Worm (Caenorhabditis elegans) whole organism, young adult: ENCODE data around the gene vha-7.

Experiments used
- T07F8.4 ChIP-seq: sonication (generic microtip); optimal IDR thresholded peaks from 2 replicates; lab custom pipeline; 2016; ENCODE audit warnings: mild to moderate bottlenecking, missing genetic modification characterization, moderate library complexity, missing compliant biosample characterization
- athp-1 ChIP-seq: sonication (generic microtip); optimal IDR thresholded peaks from 2 replicates; lab custom pipeline; 2017; ENCODE audit warnings: mild to moderate bottlenecking, missing genetic modification characterization, missing compliant biosample characterization
- attf-6 ChIP-seq: fragments of 200-800 bp; sonication (Bioruptor generic); IDR thresholded peaks from 2 replicates; pipeline ENCODE4 v1.3.6; 2022; ENCODE audit warnings: missing genetic modification reagents, missing genetic modification characterization, missing compliant biosample characterization
- ccch-3 ChIP-seq: fragments of 200-800 bp; sonication (Bioruptor generic); optimal IDR thresholded peaks from 2 replicates; lab custom pipeline; 2018; ENCODE audit warnings: mild to moderate bottlenecking, missing genetic modification characterization, missing compliant biosample characterization
- cebp-1 ChIP-seq, 2 experiments: fragments of 200-800 bp in 1 of 2; sonication (Bioruptor generic) in 1 of 2; sonication (generic microtip) in 1 of 2; IDR thresholded peaks in 1 of 2; optimal IDR thresholded peaks in 1 of 2; 2 replicates each; pipeline versions ENCODE4 v1.3.6 to Lab custom; 2017 to 2022; ENCODE audit warnings: missing compliant biosample characterization in 2 of 2, missing genetic modification characterization in 2 of 2, mild to moderate bottlenecking in 1 of 2, missing genetic modification reagents in 1 of 2, moderate library complexity in 1 of 2
- ceh-91 ChIP-seq: fragments of 200-800 bp; sonication (Bioruptor generic); IDR thresholded peaks from 2 replicates; pipeline ENCODE4 v1.3.6; 2022; ENCODE audit warnings: missing genetic modification reagents, missing genetic modification characterization, missing compliant biosample characterization
- dpff-1 ChIP-seq: sonication (generic microtip); optimal IDR thresholded peaks from 2 replicates; lab custom pipeline; 2017; ENCODE audit warnings: mild to moderate bottlenecking, missing genetic modification characterization, missing compliant biosample characterization
- efl-1 ChIP-seq: fragments of 150-350 bp; optimal IDR thresholded peaks from 2 replicates; lab custom pipeline; 2014; ENCODE audit warnings: missing biosample characterization, missing genetic modification reagents, missing genetic modification characterization
- him-1 ChIP-seq: sonication (generic microtip); optimal IDR thresholded peaks from 2 replicates; lab custom pipeline; 2016; ENCODE audit warnings: missing genotype, missing genetic modification reagents, missing genetic modification characterization, missing compliant biosample characterization
- hmg-1.2 ChIP-seq: fragments of 200-800 bp; sonication (Bioruptor generic); IDR thresholded peaks from 2 replicates; pipeline ENCODE4 v1.3.6; 2022; ENCODE audit warnings: missing genetic modification reagents, missing genetic modification characterization, missing compliant biosample characterization
- madf-3 ChIP-seq: fragments of 200-800 bp; sonication (Bioruptor generic); IDR thresholded peaks from 2 replicates; pipeline ENCODE4 v1.3.6; 2022; ENCODE audit warnings: missing genetic modification reagents, missing genetic modification characterization, missing compliant biosample characterization
- madf-6 ChIP-seq: fragments of 200-800 bp; sonication (Bioruptor generic); IDR thresholded peaks from 2 replicates; pipeline ENCODE4 v1.3.6; 2022; ENCODE audit warnings: missing genetic modification reagents, missing genetic modification characterization, missing compliant biosample characterization
- mcd-1 ChIP-seq: fragments of 200-800 bp; sonication (Bioruptor generic); IDR thresholded peaks from 2 replicates; pipeline ENCODE4 v1.3.6; 2022; ENCODE audit warnings: missing genetic modification reagents, missing genetic modification characterization, missing compliant biosample characterization
- mel-28 ChIP-seq: sonication (generic microtip); optimal IDR thresholded peaks from 2 replicates; lab custom pipeline; 2016; ENCODE audit warnings: borderline replicate concordance, mild to moderate bottlenecking, missing genetic modification characterization, missing compliant biosample characterization
- mes-4 ChIP-seq: sonication (generic microtip); optimal IDR thresholded peaks from 2 replicates; lab custom pipeline; 2016; ENCODE audit warnings: missing genotype, missing genetic modification characterization, missing compliant biosample characterization
- nfya-1 ChIP-seq: sonication (generic microtip); optimal IDR thresholded peaks from 2 replicates; lab custom pipeline; 2017; ENCODE audit warnings: antibody characterized with exemption, missing compliant biosample characterization, missing genetic modification characterization, borderline replicate concordance; ENCODE audit not compliant: insufficient read depth
- nfya-2 ChIP-seq: fragments of 200-800 bp; sonication (Bioruptor generic); IDR thresholded peaks from 2 replicates; pipeline ENCODE4 v1.3.6; 2022; ENCODE audit warnings: missing genetic modification reagents, missing genetic modification characterization, missing compliant biosample characterization
- nfyb-1 ChIP-seq: fragments of 200-800 bp; sonication (Bioruptor generic); IDR thresholded peaks from 2 replicates; pipeline ENCODE4 v1.3.6; 2022; ENCODE audit warnings: missing genetic modification reagents, missing genetic modification characterization, missing compliant biosample characterization
- pbrm-1 ChIP-seq: fragments of 200-800 bp; sonication (Bioruptor generic); IDR thresholded peaks from 2 replicates; pipeline ENCODE4 v1.3.6; 2022; ENCODE audit warnings: missing genetic modification reagents, missing genetic modification characterization, missing compliant biosample characterization
- pha-4 ChIP-seq: fragments of 150-350 bp; sonication (generic microtip); optimal IDR thresholded peaks from 2 replicates; lab custom pipeline; 2014; ENCODE audit warnings: missing biosample characterization, missing genetic modification reagents, missing genetic modification characterization
- rec-8 ChIP-seq, 2 experiments: sonication (generic microtip); optimal IDR thresholded peaks; 2 replicates each; lab custom pipeline; 2016; ENCODE audit warnings: mild to moderate bottlenecking in 2 of 2, missing genetic modification characterization in 2 of 2, missing genetic modification reagents in 2 of 2, missing genotype in 2 of 2, missing biosample characterization in 1 of 2, missing compliant biosample characterization in 1 of 2, moderate library complexity in 1 of 2
- sptf-2 ChIP-seq: fragments of 200-800 bp; sonication (Bioruptor generic); optimal IDR thresholded peaks from 2 replicates; lab custom pipeline; 2018; ENCODE audit warnings: mild to moderate bottlenecking, missing genetic modification characterization, missing compliant biosample characterization
- tbp1 ChIP-seq: fragments of 200-800 bp; sonication (Bioruptor generic); optimal IDR thresholded peaks from 2 replicates; lab custom pipeline; 2018; ENCODE audit warnings: mild to moderate bottlenecking, missing genetic modification characterization, missing compliant biosample characterization
- xnd-1 ChIP-seq: sonication (generic microtip); optimal IDR thresholded peaks from 2 replicates; lab custom pipeline; 2016; ENCODE audit warnings: missing genotype, missing genetic modification reagents, missing genetic modification characterization, missing compliant biosample characterization
- zfh-2 ChIP-seq: fragments of 200-800 bp; sonication (Bioruptor generic); conservative IDR thresholded peaks from 2 replicates; pipeline ENCODE4 v1.3.6; 2022; ENCODE audit warnings: missing genetic modification reagents, missing genetic modification characterization, missing compliant biosample characterization
- ztf-25 ChIP-seq: fragments of 200-800 bp; sonication (Bioruptor generic); IDR thresholded peaks from 2 replicates; pipeline ENCODE4 v1.3.6; 2022; ENCODE audit warnings: missing genetic modification reagents, missing genetic modification characterization, missing compliant biosample characterization
- ztf-26 ChIP-seq: sonication (generic microtip); optimal IDR thresholded peaks from 2 replicates; lab custom pipeline; 2017; ENCODE audit warnings: missing genetic modification characterization, missing compliant biosample characterization

Gene vha-7

ce11 chrIV:12605401-12605800 is 34.9 kb upstream of the vha-7 start, which contains the start of gene Y55D9A.2 (continued):
- no peak for TF ChIP-seq efl-1 (GFP tag; lab: Kevin White, UChicago)
- TF ChIP-seq him-1, result peak; percentile 39

ce11 chrIV:12614624-12615023 is 25.6 kb upstream of the vha-7 start, which contains the start of gene efa-6:
Gene efa-6, minus strand, starts transcription at chrIV:12614724.
- TF ChIP-seq nfya-2 (GFP tag; lab: Robert Waterston, UW) (no peak), tbp1 (GFP tag; lab: Kevin White, UChicago) (no peak), nfya-1 (tag; lab: Kevin White, UChicago) (no peak), ztf-25 (no peak), cebp-1 (GFP tag; IDR thresholded peaks at IDR 0.05; lab: Robert Waterston, UW) (no peak), cebp-1 (tag; optimal IDR thresholded peaks at IDR 0.05; lab: Kevin White, UChicago) (no peak), sptf-2 (GFP tag; lab: Kevin White, UChicago) (no peak), ceh-91 (no peak), ztf-26 (tag; lab: Kevin White, UChicago) (no peak), T07F8.4 (tag; lab: Kevin White, UChicago) (no peak), pha-4 (tag; lab: Kevin White, UChicago) (no peak), ccch-3 (GFP tag; lab: Kevin White, UChicago) (no peak)

- TF ChIP-seq dpff-1 (tag; lab: Kevin White, UChicago) (no peak), zfh-2 (0 out of 2 replicates have a peak, but pooled peaks have one; percentile 35), mcd-1 (GFP tag; lab: Robert Waterston, UW) (0 out of 2 replicates have a peak, but pooled peaks have one; percentile 17), mel-28 (tag; lab: Kevin White, UChicago) (no peak)
- TF ChIP-seq, all 124 proteins: peak for 2
Observed at ce11 chrIV:12615122-12615745, 25.0 kb upstream of the vha-7 start.

ce11 chrIV:12616943-12617689 is 23.1 kb upstream of the vha-7 start:
- TF ChIP-seq mes-4 (tag; lab: Kevin White, UChicago) (no peak), zfh-2 (peak; percentile 72), madf-3 (GFP tag; lab: Robert Waterston, UW) (no peak), rec-8 (tag; optimal IDR thresholded peaks at IDR 0.05; lab: Kevin White, UChicago) (no peak), attf-6 (GFP tag; lab: Robert Waterston, UW) (no peak), pbrm-1 (GFP tag; lab: Robert Waterston, UW) (no peak), nfyb-1 (GFP tag; lab: Robert Waterston, UW) (peak; percentile 69; the same call in 1 of the 2 replicates)

- peak; percentile 84 for TF ChIP-seq madf-6 (GFP tag; lab: Robert Waterston, UW)
- TF ChIP-seq efl-1 (GFP tag; lab: Kevin White, UChicago), result peak; percentile 74
- TF ChIP-seq xnd-1 (tag; lab: Kevin White, UChicago), result peak; percentile 62
- TF ChIP-seq mcd-1 (GFP tag; lab: Robert Waterston, UW), result no peak
- TF ChIP-seq, all 124 proteins: peak for 3
Observed at ce11 chrIV:12617934-12618333, 22.3 kb upstream of the vha-7 start.

ce11 chrIV:12618877-12619276 is 21.4 kb upstream of the vha-7 start:
- TF ChIP-seq nfya-2 (GFP tag; lab: Robert Waterston, UW), result no peak
- peak; percentile 38; the same call in 1 of the 2 replicates for TF ChIP-seq hmg-1.2 (GFP tag; lab: Robert Waterston, UW)
- no peak for TF ChIP-seq sptf-2 (GFP tag; lab: Kevin White, UChicago)
- no peak for TF ChIP-seq athp-1 (tag; lab: Kevin White, UChicago)
